Worm (Caenorhabditis elegans) whole organism, L4 larva: ENCODE measurements around the gene cec-5.

Experiments
- D1046.2 ChIP-seq: fragments of 200-800 bp; sonication (Bioruptor generic); IDR thresholded peaks from 2 replicates; pipeline ENCODE4 v1.3.6; 2022; ENCODE audit warnings: missing genetic modification characterization, missing compliant biosample characterization
- F10B5.3 ChIP-seq: sonication (generic microtip); optimal IDR thresholded peaks from 2 replicates; lab custom pipeline; 2016; ENCODE audit warnings: mild to moderate bottlenecking, missing genetic modification characterization, missing compliant biosample characterization
- F49E8.2 ChIP-seq: sonication (generic microtip); optimal IDR thresholded peaks from 2 replicates; lab custom pipeline; 2016; ENCODE audit warnings: missing compliant biosample characterization, mild to moderate bottlenecking, missing genetic modification characterization, borderline replicate concordance
- T20F7.1 ChIP-seq: fragments of 200-800 bp; sonication (Bioruptor generic); optimal IDR thresholded peaks from 2 replicates; lab custom pipeline; 2018; ENCODE audit warnings: mild to moderate bottlenecking, missing genetic modification characterization, missing compliant biosample characterization
- Y75B8A.6 ChIP-seq: fragments of 200-800 bp; sonication (Bioruptor generic); IDR thresholded peaks from 2 replicates; pipeline ENCODE4 v1.3.6; 2022; ENCODE audit warnings: missing genetic modification reagents, missing genetic modification characterization, missing compliant biosample characterization
- aha-1 ChIP-seq: fragments of 150-350 bp; peaks from one replicate; lab custom pipeline; 2014; ENCODE audit warnings: missing biosample characterization, missing genetic modification characterization
- aly-2 ChIP-seq: sonication (generic microtip); optimal IDR thresholded peaks from 2 replicates; lab custom pipeline; 2018; ENCODE audit warnings: missing biosample characterization, missing genetic modification characterization
- arid-1 ChIP-seq: fragments of 200-800 bp; sonication (Bioruptor generic); conservative IDR thresholded peaks from 2 replicates; pipeline ENCODE4 v1.3.6; 2022; ENCODE audit warnings: missing genetic modification reagents, missing genetic modification characterization, missing compliant biosample characterization
- ceh-28 ChIP-seq: fragments of 150-350 bp; optimal IDR thresholded peaks from 2 replicates; lab custom pipeline; 2014; ENCODE audit warnings: missing biosample characterization, missing genetic modification reagents, missing genetic modification characterization
- ceh-44 ChIP-seq: fragments of 200-800 bp; sonication (Bioruptor generic); IDR thresholded peaks from 2 replicates; pipeline ENCODE4 v1.3.6; 2022; ENCODE audit warnings: missing genetic modification reagents, missing genetic modification characterization, missing compliant biosample characterization
- ceh-62 ChIP-seq: sonication (generic microtip); optimal IDR thresholded peaks from 2 replicates; lab custom pipeline; 2017; ENCODE audit warnings: missing biosample characterization, missing genetic modification characterization
- ceh-82 ChIP-seq: sonication (generic microtip); optimal IDR thresholded peaks from 2 replicates; lab custom pipeline; 2017; ENCODE audit warnings: missing biosample characterization, missing genetic modification characterization
- cey-2 ChIP-seq: sonication (generic microtip); optimal IDR thresholded peaks from 3 replicates; lab custom pipeline; 2017; ENCODE audit warnings: missing genetic modification characterization, mild to moderate bottlenecking, missing compliant biosample characterization, antibody characterized with exemption, borderline replicate concordance; ENCODE audit not compliant: insufficient read depth
- ctbp-1 ChIP-seq: fragments of 200-800 bp; sonication (Bioruptor generic); IDR thresholded peaks from 2 replicates; pipeline ENCODE4 v1.3.6; 2022; ENCODE audit warnings: missing genetic modification reagents, missing genetic modification characterization, missing compliant biosample characterization
- daf-16 ChIP-seq, 3 experiments: sonication (generic microtip); optimal IDR thresholded peaks; 2 replicates each; lab custom pipeline; 2016 to 2017; ENCODE audit warnings: missing genetic modification characterization in 3 of 3, missing genetic modification reagents in 3 of 3, mild to moderate bottlenecking in 2 of 3, missing compliant biosample characterization in 2 of 3, missing biosample characterization in 1 of 3, moderate library complexity in 1 of 3
- dmd-6 ChIP-seq: fragments of 200-800 bp; sonication (Bioruptor generic); IDR thresholded peaks from 2 replicates; pipeline ENCODE4 v1.3.6; 2022; ENCODE audit warnings: missing genetic modification reagents, missing genetic modification characterization, missing compliant biosample characterization
- dmd-9 ChIP-seq: fragments of 200-800 bp; sonication (Bioruptor generic); IDR thresholded peaks from 2 replicates; pipeline ENCODE4 v1.3.6; 2022; ENCODE audit warnings: missing genetic modification reagents, missing genetic modification characterization, missing compliant biosample characterization
- dve-1 ChIP-seq: sonication (generic microtip); optimal IDR thresholded peaks from 2 replicates; lab custom pipeline; 2017; ENCODE audit warnings: antibody characterized with exemption, mild to moderate bottlenecking, missing genetic modification characterization, missing compliant biosample characterization; ENCODE audit not compliant: insufficient read depth
- fkh-10 ChIP-seq: fragments of 150-350 bp; optimal IDR thresholded peaks from 2 replicates; lab custom pipeline; 2014; ENCODE audit warnings: missing biosample characterization, missing genetic modification reagents, missing genetic modification characterization
- fos-1 ChIP-seq: fragments of 150-350 bp; optimal IDR thresholded peaks from 2 replicates; lab custom pipeline; 2014; ENCODE audit warnings: missing biosample characterization, missing genetic modification characterization
- gei-8 ChIP-seq: fragments of 200-800 bp; sonication (Bioruptor generic); optimal IDR thresholded peaks from 2 replicates; lab custom pipeline; 2018; ENCODE audit warnings: mild to moderate bottlenecking, missing genetic modification characterization, missing compliant biosample characterization
- hif-1 ChIP-seq, 2 experiments: sonication (generic microtip); optimal IDR thresholded peaks; 2 replicates each; lab custom pipeline; 2016 to 2017; ENCODE audit warnings: missing compliant biosample characterization in 2 of 2, missing genetic modification characterization in 2 of 2, missing genetic modification reagents in 2 of 2, missing genotype in 2 of 2, mild to moderate bottlenecking in 1 of 2
- hlh-11 ChIP-seq: fragments of 200-800 bp; sonication (Bioruptor generic); optimal IDR thresholded peaks from 2 replicates; lab custom pipeline; 2018; ENCODE audit warnings: mild to moderate bottlenecking, missing genetic modification characterization, missing compliant biosample characterization
- hmg-1.1 ChIP-seq: fragments of 200-800 bp; sonication (Bioruptor generic); IDR thresholded peaks from 2 replicates; pipeline ENCODE4 v1.3.6; 2022; ENCODE audit warnings: missing genetic modification reagents, missing genetic modification characterization, missing compliant biosample characterization
- jun-1 ChIP-seq: fragments of 150-350 bp; optimal IDR thresholded peaks from 2 replicates; lab custom pipeline; 2014; ENCODE audit warnings: missing biosample characterization, missing genetic modification reagents, missing genetic modification characterization
- lin-38 ChIP-seq: fragments of 200-800 bp; sonication (Bioruptor generic); IDR thresholded peaks from 2 replicates; pipeline ENCODE4 v1.3.6; 2022; ENCODE audit warnings: missing genetic modification reagents, missing genetic modification characterization, missing compliant biosample characterization
- mep-1 ChIP-seq: fragments of 150-350 bp; sonication (generic microtip); optimal IDR thresholded peaks from 3 replicates; lab custom pipeline; 2014; ENCODE audit warnings: missing biosample characterization, missing genetic modification characterization
- mes-2 ChIP-seq: sonication (generic microtip); optimal IDR thresholded peaks from 2 replicates; lab custom pipeline; 2016; ENCODE audit warnings: missing genotype, mild to moderate bottlenecking, missing genetic modification characterization, missing compliant biosample characterization; ENCODE audit not compliant: poor library complexity, severe bottlenecking
- nhr-102 ChIP-seq: sonication (generic microtip); optimal IDR thresholded peaks from 2 replicates; lab custom pipeline; 2016; ENCODE audit warnings: mild to moderate bottlenecking, missing genetic modification characterization, moderate library complexity, missing compliant biosample characterization
- nhr-111 ChIP-seq: fragments of 200-800 bp; sonication (Bioruptor generic); optimal IDR thresholded peaks from 2 replicates; lab custom pipeline; 2018; ENCODE audit warnings: mild to moderate bottlenecking, missing genetic modification characterization, missing compliant biosample characterization
- nhr-237 ChIP-seq: sonication (generic microtip); optimal IDR thresholded peaks from 2 replicates; lab custom pipeline; 2017; ENCODE audit warnings: missing biosample characterization, missing genetic modification characterization
- nhr-28 ChIP-seq: fragments of 150-350 bp; optimal IDR thresholded peaks from 2 replicates; lab custom pipeline; 2014; ENCODE audit warnings: missing biosample characterization, missing genetic modification characterization
- nhr-41 ChIP-seq: fragments of 200-800 bp; sonication (Bioruptor generic); IDR thresholded peaks from 2 replicates; pipeline ENCODE4 v1.3.6; 2022; ENCODE audit warnings: missing genetic modification reagents, missing genetic modification characterization, missing compliant biosample characterization
- nhr-76 ChIP-seq: fragments of 150-350 bp; optimal IDR thresholded peaks from 2 replicates; lab custom pipeline; 2014; ENCODE audit warnings: missing biosample characterization, missing genetic modification characterization
- nhr-77 ChIP-seq: fragments of 150-350 bp; optimal IDR thresholded peaks from 2 replicates; lab custom pipeline; 2014; ENCODE audit warnings: missing biosample characterization, missing genetic modification characterization
- php-3 ChIP-seq: fragments of 200-800 bp; sonication (Bioruptor generic); IDR thresholded peaks from 2 replicates; pipeline ENCODE4 v1.3.6; 2022; ENCODE audit warnings: missing genetic modification reagents, missing genetic modification characterization, missing compliant biosample characterization
- saeg-2 ChIP-seq: fragments of 200-800 bp; sonication (Bioruptor generic); IDR thresholded peaks from 2 replicates; pipeline ENCODE4 v1.3.6; 2022; ENCODE audit warnings: missing genetic modification reagents, missing genetic modification characterization, missing compliant biosample characterization
- set-16 ChIP-seq: fragments of 200-800 bp; sonication (Bioruptor generic); IDR thresholded peaks from 2 replicates; pipeline ENCODE4 v1.3.6; 2022; ENCODE audit warnings: missing genetic modification reagents, missing genetic modification characterization, missing compliant biosample characterization
- snpc-1.2 ChIP-seq: fragments of 200-800 bp; sonication (Bioruptor generic); IDR thresholded peaks from 2 replicates; pipeline ENCODE4 v1.3.6; 2022; ENCODE audit warnings: missing genetic modification reagents, missing genetic modification characterization, missing compliant biosample characterization
- tra-1 ChIP-seq: fragments of 200-800 bp; sonication (Bioruptor generic); IDR thresholded peaks from 2 replicates; pipeline ENCODE4 v1.3.6; 2022; ENCODE audit warnings: missing genetic modification reagents, missing genetic modification characterization, missing compliant biosample characterization
- unc-62 ChIP-seq, 3 experiments: fragments of 150-350 bp in 1 of 3; sonication (generic microtip); optimal IDR thresholded peaks in 2 of 3; peaks in 1 of 3; 1 replicate in 1 of 3; 2 replicates in 2 of 3; lab custom pipeline; 2014 to 2017; ENCODE audit warnings: missing biosample characterization in 3 of 3, missing genetic modification characterization in 3 of 3, missing genetic modification reagents in 3 of 3, missing genotype in 1 of 3
- vab-7 ChIP-seq: fragments of 200-800 bp; sonication (Bioruptor generic); IDR thresholded peaks from 2 replicates; pipeline ENCODE4 v1.3.6; 2022; ENCODE audit warnings: missing genetic modification reagents, missing genetic modification characterization, missing compliant biosample characterization
- zfp-3 ChIP-seq: fragments of 200-800 bp; sonication (Bioruptor generic); conservative IDR thresholded peaks from 2 replicates; pipeline ENCODE4 v1.3.6; 2022; ENCODE audit warnings: missing genetic modification reagents, missing genetic modification characterization, missing compliant biosample characterization

The cec-5 gene

DNA sequence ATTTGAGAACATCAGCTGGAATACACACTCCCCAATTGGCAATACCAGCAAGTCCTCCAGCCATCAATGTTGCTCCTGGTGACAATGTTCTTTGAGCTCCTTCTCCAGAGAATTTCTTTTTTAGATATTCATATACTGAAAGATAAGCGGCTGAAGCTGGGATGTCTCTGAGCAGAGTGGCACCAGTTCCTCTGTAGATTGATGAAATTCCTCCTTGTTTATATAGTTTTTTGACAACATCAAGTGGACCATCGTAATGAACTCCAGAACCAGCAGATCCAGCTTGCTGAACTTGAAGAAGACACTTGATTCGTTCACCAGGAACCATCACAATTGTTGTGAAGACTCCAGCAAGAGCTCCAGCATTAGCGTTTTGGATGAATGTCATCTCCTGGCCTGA is 27.8 kb downstream of the cec-5 start:
- TF ChIP-seq aha-1 (tag; lab: Kevin White, UChicago) (peak; percentile 70), ceh-82 (tag; lab: Kevin White, UChicago) (no peak), unc-62 (GFP tag; optimal IDR thresholded peaks at IDR 0.05 in 1 of 2; lab: Kevin White, UChicago) (peak in 1 of 2 experiments; percentile 74), unc-62 (tag; optimal IDR thresholded peaks at IDR 0.05; lab: Kevin White, UChicago) (no peak), ceh-44 (no peak)

DNA sequence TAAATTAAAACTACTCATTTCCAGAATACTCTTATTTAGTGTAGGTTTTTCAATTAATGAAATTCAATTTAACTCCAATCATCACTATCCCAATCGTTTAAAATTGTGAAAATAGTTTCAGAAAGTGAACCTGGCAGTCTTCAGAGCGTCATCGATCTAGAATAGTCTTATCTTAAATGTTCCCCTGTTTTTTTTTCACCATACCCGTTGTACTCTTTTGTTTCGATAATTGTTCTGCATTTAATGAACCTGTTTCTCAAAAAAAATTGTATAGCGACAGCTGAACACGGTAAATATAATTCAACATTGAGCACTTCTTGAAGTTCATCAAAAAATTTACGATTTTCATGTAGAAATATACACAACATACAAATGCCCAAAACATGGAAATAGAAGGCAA is 28.7 kb downstream of the cec-5 start:
- TF ChIP-seq daf-16 (GFP tag; optimal IDR thresholded peaks at IDR 0.05; lab: Kevin White, UChicago) (no peak), daf-16 (tag; optimal IDR thresholded peaks at IDR 0.05; lab: Kevin White, UChicago) (peak; percentile 30), aha-1 (tag; lab: Kevin White, UChicago) (peak; percentile 83), zfp-3 (GFP tag; lab: Robert Waterston, UW) (0 out of 2 replicates have a peak, but pooled peaks have one; percentile 24), T20F7.1 (GFP tag; lab: Kevin White, UChicago) (peak; percentile 30), Y75B8A.6 (GFP tag; lab: Robert Waterston, UW) (no peak), nhr-76 (tag; lab: Kevin White, UChicago) (no peak), lin-38 (GFP tag; lab: Robert Waterston, UW) (peak; percentile 41)

DNA sequence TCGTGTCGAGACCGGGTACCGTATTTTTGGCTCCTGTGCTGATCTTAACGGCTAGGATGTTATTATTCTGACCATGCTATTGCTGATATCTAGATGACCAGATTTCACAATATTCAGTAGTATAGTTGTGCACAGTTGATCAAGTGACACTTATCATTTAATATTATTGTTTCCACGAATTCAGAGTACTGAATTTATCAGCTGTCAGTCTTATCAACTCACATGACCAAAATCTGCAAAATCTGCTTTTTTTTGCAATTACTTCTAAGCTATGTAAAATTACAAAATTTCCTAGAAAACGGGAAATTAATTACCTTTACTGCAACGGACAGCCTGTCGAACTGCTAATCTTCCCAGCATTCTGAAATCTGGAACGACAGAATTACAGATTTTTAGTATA is 29.5 kb downstream of the cec-5 start, which contains the start of gene pam-1:
Gene pam-1, minus strand, starts transcription at position 368 of the 400 bp plus-strand sequence.
- no peak for TF ChIP-seq fkh-10 (GFP tag; lab: Kevin White, UChicago)
- no peak for TF ChIP-seq jun-1
- no peak for TF ChIP-seq nhr-111 (GFP tag; lab: Kevin White, UChicago)
- TF ChIP-seq F49E8.2 (tag; lab: Kevin White, UChicago) = peak; percentile 49
- TF ChIP-seq dve-1 = peak; percentile 43
- TF ChIP-seq mes-2 (tag; lab: Kevin White, UChicago) = no peak
- TF ChIP-seq tra-1 (GFP tag; lab: Robert Waterston, UW) = no peak
- TF ChIP-seq ctbp-1 (GFP tag; lab: Robert Waterston, UW) = no peak
- no peak for TF ChIP-seq F10B5.3
- TF ChIP-seq snpc-1.2 (GFP tag; lab: Robert Waterston, UW) = no peak
- peak; percentile 25; the same call in 1 of the 2 replicates for TF ChIP-seq dmd-6 (GFP tag; lab: Robert Waterston, UW)
- TF ChIP-seq hmg-1.1 (GFP tag; lab: Robert Waterston, UW) = no peak
- TF ChIP-seq lin-38 (GFP tag; lab: Robert Waterston, UW) = no peak
- no peak for TF ChIP-seq ceh-28 (tag; lab: Kevin White, UChicago)
- no peak for TF ChIP-seq daf-16 (GFP tag; optimal IDR thresholded peaks at IDR 0.05; lab: Kevin White, UChicago)
- TF ChIP-seq daf-16 (tag; optimal IDR thresholded peaks at IDR 0.05; lab: Kevin White, UChicago) = peak; percentile 64
- 0 out of 2 replicates have a peak, but pooled peaks have one; percentile 29 for TF ChIP-seq php-3 (GFP tag; lab: Robert Waterston, UW)
- no peak for TF ChIP-seq mep-1 (tag; lab: Kevin White, UChicago)
- no peak for TF ChIP-seq fos-1 (tag; lab: Kevin White, UChicago)
- TF ChIP-seq hlh-11 (tag; lab: Kevin White, UChicago) = peak; percentile 3
- TF ChIP-seq set-16 = no peak
- no peak for TF ChIP-seq dmd-9
- TF ChIP-seq vab-7 (GFP tag; lab: Robert Waterston, UW) = no peak
- TF ChIP-seq, all 104 proteins: peak for 6

ce11 chrIV:7549844-7550243 is 30.1 kb downstream of the cec-5 start:
- peak; percentile 68 for TF ChIP-seq mes-2 (tag; lab: Kevin White, UChicago)
- no peak; the same call in 1 of the 2 replicates for TF ChIP-seq php-3 (GFP tag; lab: Robert Waterston, UW)
- TF ChIP-seq arid-1 (GFP tag; lab: Robert Waterston, UW) = no peak
- TF ChIP-seq nhr-102 (tag; lab: Kevin White, UChicago) = peak; percentile 25
- TF ChIP-seq aly-2 (tag; lab: Kevin White, UChicago) = no peak
- TF ChIP-seq nhr-41 = peak; percentile 65; the same call in 1 of the 2 replicates
- no peak for TF ChIP-seq gei-8 (GFP tag; lab: Kevin White, UChicago)
- TF ChIP-seq ceh-62 = no peak
- no peak for TF ChIP-seq D1046.2 (GFP tag; lab: Robert Waterston, UW)
- no peak for TF ChIP-seq cey-2 (tag; lab: Kevin White, UChicago)
- TF ChIP-seq dmd-6 (GFP tag; lab: Robert Waterston, UW) = peak; percentile 81
- no peak for TF ChIP-seq daf-16 (GFP tag; optimal IDR thresholded peaks at IDR 0.05; lab: Kevin White, UChicago)
- TF ChIP-seq daf-16 (tag; optimal IDR thresholded peaks at IDR 0.05; lab: Kevin White, UChicago) = peak; percentile 83
- no peak for TF ChIP-seq saeg-2 (GFP tag; lab: Robert Waterston, UW)
- TF ChIP-seq nhr-237 (tag; lab: Kevin White, UChicago) = no peak
- peak in 1 of 2 experiments; percentile 8 for TF ChIP-seq hif-1 (tag; optimal IDR thresholded peaks at IDR 0.05; lab: Kevin White, UChicago)
- peak; percentile 19 for TF ChIP-seq nhr-77 (tag; lab: Kevin White, UChicago)
- no peak for TF ChIP-seq snpc-1.2 (GFP tag; lab: Robert Waterston, UW)
- peak; percentile 70 for TF ChIP-seq nhr-28 (tag; lab: Kevin White, UChicago)
